Worm (Caenorhabditis elegans) whole organism, L3 larva: ENCODE data around the gene M03F8.6.

Experiments
- R02D3.7 ChIP-seq: fragments of 150-350 bp; optimal IDR thresholded peaks from 2 replicates; lab custom pipeline; 2014; ENCODE audit warnings: missing biosample characterization, missing genetic modification characterization
- ZK546.5 ChIP-seq: sonication (generic microtip); optimal IDR thresholded peaks from 2 replicates; lab custom pipeline; 2017; ENCODE audit warnings: missing biosample characterization, missing genetic modification characterization
- aly-2 ChIP-seq: fragments of 150-350 bp; optimal IDR thresholded peaks from 2 replicates; lab custom pipeline; 2014; ENCODE audit warnings: missing biosample characterization, missing genetic modification characterization
- ama-1 ChIP-seq: fragments of 150-350 bp; optimal IDR thresholded peaks from 2 replicates; lab custom pipeline; 2018
- ceh-16 ChIP-seq: sonication (generic microtip); optimal IDR thresholded peaks from 2 replicates; lab custom pipeline; 2017; ENCODE audit warnings: missing biosample characterization, missing genetic modification characterization
- ceh-28 ChIP-seq: fragments of 150-350 bp; optimal IDR thresholded peaks from 2 replicates; lab custom pipeline; 2014; ENCODE audit warnings: missing biosample characterization, missing genetic modification reagents, missing genetic modification characterization
- ceh-82 ChIP-seq: fragments of 150-350 bp; optimal IDR thresholded peaks from 2 replicates; lab custom pipeline; 2014; ENCODE audit warnings: missing biosample characterization, missing genetic modification characterization
- ceh-9 ChIP-seq: sonication (generic microtip); optimal IDR thresholded peaks from 2 replicates; lab custom pipeline; 2018; ENCODE audit warnings: missing biosample characterization, missing genetic modification characterization
- daf-12 ChIP-seq: fragments of 150-350 bp; optimal IDR thresholded peaks from 2 replicates; lab custom pipeline; 2014; ENCODE audit warnings: missing biosample characterization, missing genetic modification reagents, missing genetic modification characterization
- egl-27 ChIP-seq: sonication (generic microtip); optimal IDR thresholded peaks from 4 replicates; lab custom pipeline; 2017; ENCODE audit warnings: missing biosample characterization, missing genetic modification reagents, missing genetic modification characterization
- egl-5 ChIP-seq: fragments of 150-350 bp; optimal IDR thresholded peaks from 2 replicates; lab custom pipeline; 2017; ENCODE audit warnings: missing biosample characterization, missing genetic modification reagents, missing genetic modification characterization, inconsistent platforms
- elt-1 ChIP-seq: fragments of 150-350 bp; optimal IDR thresholded peaks from 2 replicates; lab custom pipeline; 2014; ENCODE audit warnings: missing biosample characterization, missing genetic modification characterization
- elt-2 ChIP-seq: sonication (generic microtip); optimal IDR thresholded peaks from 2 replicates; lab custom pipeline; 2016; ENCODE audit warnings: missing genetic modification reagents, mild to moderate bottlenecking, missing genetic modification characterization, missing compliant biosample characterization
- elt-3 ChIP-seq, 3 experiments: fragments of 150-350 bp in 1 of 3; sonication (generic microtip) in 2 of 3; optimal IDR thresholded peaks; 2 replicates in 2 of 3; 4 replicates in 1 of 3; lab custom pipeline; 2014 to 2017; ENCODE audit warnings: missing biosample characterization in 3 of 3, missing genetic modification characterization in 3 of 3
- eor-1 ChIP-seq, 2 experiments: fragments of 150-350 bp; optimal IDR thresholded peaks; 2 replicates each; lab custom pipeline; 2014 to 2018; ENCODE audit warnings: missing biosample characterization in 2 of 2, missing genetic modification characterization in 2 of 2
- fkh-10 ChIP-seq: sonication (generic microtip); optimal IDR thresholded peaks from 2 replicates; lab custom pipeline; 2017; ENCODE audit warnings: missing biosample characterization, missing genetic modification reagents, missing genetic modification characterization
- fkh-2 ChIP-seq: fragments of 150-350 bp; optimal IDR thresholded peaks from 2 replicates; lab custom pipeline; 2014; ENCODE audit warnings: missing biosample characterization, missing genetic modification reagents, missing genetic modification characterization
- fos-1 ChIP-seq: fragments of 150-350 bp; optimal IDR thresholded peaks from 2 replicates; lab custom pipeline; 2014; ENCODE audit warnings: missing biosample characterization, missing genetic modification characterization
- hmg-11 ChIP-seq: sonication (generic microtip); optimal IDR thresholded peaks from 2 replicates; lab custom pipeline; 2016; ENCODE audit warnings: missing genetic modification characterization, missing compliant biosample characterization
- jun-1 ChIP-seq: fragments of 150-350 bp; optimal IDR thresholded peaks from 2 replicates; lab custom pipeline; 2014; ENCODE audit warnings: missing biosample characterization, missing genetic modification reagents, missing genetic modification characterization
- lin-15B ChIP-seq: fragments of 150-350 bp; optimal IDR thresholded peaks from 2 replicates; lab custom pipeline; 2014; ENCODE audit warnings: missing biosample characterization, missing genetic modification characterization
- lin-39 ChIP-seq: fragments of 150-350 bp; optimal IDR thresholded peaks from 2 replicates; lab custom pipeline; 2018; ENCODE audit warnings: missing biosample characterization, missing genetic modification reagents, missing genetic modification characterization
- lsy-12 ChIP-seq: sonication (generic microtip); optimal IDR thresholded peaks from 2 replicates; lab custom pipeline; 2016; ENCODE audit warnings: mild to moderate bottlenecking, missing genetic modification characterization, missing compliant biosample characterization
- mdl-1 ChIP-seq: fragments of 150-350 bp; optimal IDR thresholded peaks from 2 replicates; lab custom pipeline; 2014; ENCODE audit warnings: missing biosample characterization, missing genetic modification characterization
- mml-1 ChIP-seq: fragments of 150-350 bp; sonication (generic microtip); optimal IDR thresholded peaks from 3 replicates; lab custom pipeline; 2014; ENCODE audit warnings: missing biosample characterization, missing genetic modification characterization
- nfya-1 ChIP-seq: sonication (generic microtip); optimal IDR thresholded peaks from 2 replicates; lab custom pipeline; 2017; ENCODE audit warnings: missing genetic modification characterization, mild to moderate bottlenecking, missing compliant biosample characterization, antibody characterized with exemption, moderate library complexity; ENCODE audit not compliant: insufficient read depth
- nhr-11 ChIP-seq: fragments of 150-350 bp; optimal IDR thresholded peaks from 2 replicates; lab custom pipeline; 2014; ENCODE audit warnings: missing biosample characterization, missing genetic modification characterization
- nhr-12 ChIP-seq: fragments of 150-350 bp; optimal IDR thresholded peaks from 2 replicates; lab custom pipeline; 2014; ENCODE audit warnings: missing biosample characterization, missing genetic modification characterization
- nhr-23 ChIP-seq: fragments of 150-350 bp; optimal IDR thresholded peaks from 2 replicates; lab custom pipeline; 2014; ENCODE audit warnings: missing biosample characterization, missing genetic modification reagents, missing genetic modification characterization
- nhr-237 ChIP-seq: fragments of 150-350 bp; optimal IDR thresholded peaks from 2 replicates; lab custom pipeline; 2014; ENCODE audit warnings: missing biosample characterization, missing genetic modification characterization
- nhr-25 ChIP-seq: sonication (generic microtip); optimal IDR thresholded peaks from 2 replicates; lab custom pipeline; 2017; ENCODE audit warnings: missing biosample characterization, missing genetic modification characterization
- nhr-28 ChIP-seq: fragments of 150-350 bp; optimal IDR thresholded peaks from 2 replicates; lab custom pipeline; 2014; ENCODE audit warnings: missing biosample characterization, missing genetic modification characterization
- nhr-43 ChIP-seq: sonication (generic microtip); optimal IDR thresholded peaks from 2 replicates; lab custom pipeline; 2016; ENCODE audit warnings: mild to moderate bottlenecking, missing genetic modification characterization, missing compliant biosample characterization; ENCODE audit not compliant: poor library complexity, severe bottlenecking
- nhr-67 ChIP-seq: fragments of 150-350 bp; optimal IDR thresholded peaks from 2 replicates; lab custom pipeline; 2014; ENCODE audit warnings: missing biosample characterization, missing genetic modification characterization
- nhr-76 ChIP-seq: fragments of 150-350 bp; sonication (generic microtip); optimal IDR thresholded peaks from 5 replicates; lab custom pipeline; 2014; ENCODE audit warnings: missing biosample characterization, missing genetic modification characterization
- nhr-77 ChIP-seq: fragments of 150-350 bp; optimal IDR thresholded peaks from 2 replicates; lab custom pipeline; 2014; ENCODE audit warnings: missing biosample characterization, missing genetic modification characterization
- pha-4 ChIP-seq: fragments of 150-350 bp; optimal IDR thresholded peaks from 2 replicates; lab custom pipeline; 2014; ENCODE audit warnings: missing biosample characterization, missing genetic modification reagents, missing genetic modification characterization
- pqm-1 ChIP-seq: fragments of 150-350 bp; optimal IDR thresholded peaks from 2 replicates; lab custom pipeline; 2017; ENCODE audit warnings: missing biosample characterization, missing genetic modification characterization, inconsistent platforms
- sea-2 ChIP-seq: fragments of 150-350 bp; sonication (generic microtip); optimal IDR thresholded peaks from 4 replicates; lab custom pipeline; 2014; ENCODE audit warnings: missing biosample characterization, missing genetic modification reagents, missing genetic modification characterization
- skn-1 ChIP-seq: fragments of 150-350 bp; optimal IDR thresholded peaks from 2 replicates; lab custom pipeline; 2014; ENCODE audit warnings: missing biosample characterization, missing genetic modification characterization
- snpc-4 ChIP-seq: fragments of 150-350 bp; optimal IDR thresholded peaks from 2 replicates; lab custom pipeline; 2014; ENCODE audit warnings: missing biosample characterization, missing genetic modification characterization
- tbx-2 ChIP-seq: sonication (generic microtip); optimal IDR thresholded peaks from 2 replicates; lab custom pipeline; 2016; ENCODE audit warnings: mild to moderate bottlenecking, missing genetic modification characterization, missing compliant biosample characterization
- unc-39 ChIP-seq: sonication (generic microtip); optimal IDR thresholded peaks from 4 replicates; lab custom pipeline; 2017; ENCODE audit warnings: missing biosample characterization, missing genetic modification characterization
- unc-62 ChIP-seq: fragments of 150-350 bp; sonication (generic microtip); optimal IDR thresholded peaks from 4 replicates; lab custom pipeline; 2014; ENCODE audit warnings: missing biosample characterization, missing genetic modification reagents, missing genetic modification characterization
- zag-1 ChIP-seq: fragments of 150-350 bp; optimal IDR thresholded peaks from 2 replicates; lab custom pipeline; 2014; ENCODE audit warnings: missing biosample characterization, missing genetic modification characterization
- ztf-11 ChIP-seq: fragments of 150-350 bp; optimal IDR thresholded peaks from 2 replicates; lab custom pipeline; 2014; ENCODE audit warnings: missing biosample characterization, missing genetic modification characterization
- ztf-4 ChIP-seq: fragments of 150-350 bp; optimal IDR thresholded peaks from 2 replicates; lab custom pipeline; 2014; ENCODE audit warnings: missing biosample characterization, missing genetic modification characterization

Gene M03F8.6

ce11 chrV:5954747-5955146 lies at the start of gene M03F8.6:
Gene M03F8.6 (minus strand): TSS chrV:5954847.
- no peak for TF ChIP-seq unc-62 (GFP tag; lab: Kevin White, UChicago)
- no peak for TF ChIP-seq pha-4
- no peak for TF ChIP-seq tbx-2 (tag; lab: Kevin White, UChicago)
- no peak for TF ChIP-seq fkh-2 (tag; lab: Kevin White, UChicago)
- no peak for TF ChIP-seq nhr-237
- no peak for TF ChIP-seq daf-12
- TF ChIP-seq hmg-11 (tag; lab: Kevin White, UChicago), result no peak
- TF ChIP-seq eor-1 (tag; optimal IDR thresholded peaks at IDR 0.05; lab: Kevin White, UChicago), result no peak
- TF ChIP-seq ceh-82 (tag; lab: Kevin White, UChicago), result no peak

ce11 chrV:6003301-6003700 lies 48.7 kb upstream of the M03F8.6 start, which contains the start of gene fos-1:
Gene fos-1 (plus strand): TSS chrV:6003601.
- TF ChIP-seq skn-1 (tag; lab: Kevin White, UChicago), result no peak
- no peak for TF ChIP-seq nhr-67 (tag; lab: Kevin White, UChicago)
- no peak for TF ChIP-seq pqm-1 (tag; lab: Kevin White, UChicago)
- TF ChIP-seq jun-1, result no peak
- no peak for TF ChIP-seq snpc-4 (tag; lab: Kevin White, UChicago)
- no peak for TF ChIP-seq nhr-11 (tag; lab: Kevin White, UChicago)
- no peak for TF ChIP-seq ztf-4 (tag; lab: Kevin White, UChicago)
- TF ChIP-seq tbx-2 (tag; lab: Kevin White, UChicago), result no peak
- no peak for TF ChIP-seq egl-27
- TF ChIP-seq daf-12, result no peak
- TF ChIP-seq pha-4, result no peak
- no peak for TF ChIP-seq aly-2 (tag; lab: Kevin White, UChicago)
- TF ChIP-seq nhr-23, result no peak
- TF ChIP-seq nhr-12 (tag; lab: Kevin White, UChicago), result no peak
- TF ChIP-seq, all 47 proteins: peak for 0

ce11 chrV:6000368-6000802 lies 45.7 kb upstream of the M03F8.6 start:
- TF ChIP-seq elt-1 (peak; percentile 41), unc-39 (tag; lab: Kevin White, UChicago) (peak; percentile 21), daf-12 (no peak), nhr-67 (tag; lab: Kevin White, UChicago) (no peak), unc-62 (GFP tag; lab: Kevin White, UChicago) (peak; percentile 72), tbx-2 (tag; lab: Kevin White, UChicago) (peak; percentile 89), mml-1 (tag; lab: Kevin White, UChicago) (no peak), ztf-4 (tag; lab: Kevin White, UChicago) (peak; percentile 68), zag-1 (tag; lab: Kevin White, UChicago) (no peak), egl-27 (peak; percentile 96), eor-1 (tag; optimal IDR thresholded peaks at IDR 0.05; lab: Kevin White, UChicago) (no peak), fos-1 (tag; lab: Kevin White, UChicago) (no peak), nfya-1 (tag; lab: Kevin White, UChicago) (peak; percentile 91), fkh-2 (tag; lab: Kevin White, UChicago) (no peak), lin-15B (tag; lab: Kevin White, UChicago) (peak; percentile 56), ceh-16 (no peak), skn-1 (tag; lab: Kevin White, UChicago) (peak; percentile 91), ZK546.5 (tag; lab: Kevin White, UChicago) (no peak), pqm-1 (tag; lab: Kevin White, UChicago) (peak; percentile 90), ceh-28 (tag; lab: Kevin White, UChicago) (peak; percentile 94), snpc-4 (tag; lab: Kevin White, UChicago) (peak; percentile 61), aly-2 (tag; lab: Kevin White, UChicago) (no peak), lin-39 (tag; lab: Kevin White, UChicago) (peak; percentile 93), elt-2 (peak; percentile 98), nhr-77 (peak; percentile 80), nhr-23 (peak; percentile 97), ceh-9 (tag; lab: Kevin White, UChicago) (no peak), fkh-10 (GFP tag; lab: Kevin White, UChicago) (no peak), mdl-1 (tag; lab: Kevin White, UChicago) (peak; percentile 85), R02D3.7 (tag; lab: Kevin White, UChicago) (peak; percentile 41), ama-1 (peak; percentile 23), jun-1 (peak; percentile 99), nhr-11 (tag; lab: Kevin White, UChicago) (peak; percentile 87), ztf-11 (tag; lab: Kevin White, UChicago) (no peak), nhr-25 (tag; lab: Kevin White, UChicago) (peak; percentile 98), lsy-12 (tag; lab: Kevin White, UChicago) (peak; percentile 94), elt-3 (tag; optimal IDR thresholded peaks at IDR 0.05; lab: Kevin White, UChicago) (peak in 1 of 3 experiments; percentile 82), sea-2 (GFP tag; lab: Kevin White, UChicago) (no peak), pha-4 (peak; percentile 95), nhr-12 (tag; lab: Kevin White, UChicago) (no peak), nhr-237 (no peak), nhr-43 (peak; percentile 94), egl-5 (peak; percentile 73), ceh-82 (tag; lab: Kevin White, UChicago) (no peak), hmg-11 (tag; lab: Kevin White, UChicago) (peak; percentile 97), nhr-28 (tag; lab: Kevin White, UChicago) (peak; percentile 20), nhr-76 (tag; lab: Kevin White, UChicago) (peak; percentile 61)
